Fruit fly (Drosophila melanogaster) whole organism, embryonic: ENCODE results near the gene EndoGI.

Source experiments
- Ada2b ChIP-seq: fragments of 200-800 bp; sonication (Bioruptor generic); IDR thresholded peaks from 2 replicates; pipeline ENCODE4 v1.3.6; 2022; ENCODE audit warnings: missing biosample characterization, missing genetic modification characterization
- Adf1 ChIP-seq: fragments of 200-800 bp; sonication (Bioruptor generic); IDR thresholded peaks from 2 replicates; pipeline ENCODE4 v1.3.6; 2022; ENCODE audit warnings: missing biosample characterization, missing genetic modification characterization
- Asciz ChIP-seq: fragments of 200-800 bp; sonication (Bioruptor generic); optimal IDR thresholded peaks from 2 replicates; lab custom pipeline; 2017; ENCODE audit warnings: missing biosample characterization, mild to moderate bottlenecking, missing genetic modification characterization, missing genetic modification reagents
- Atf3 ChIP-seq: fragments of 200-800 bp; sonication (Bioruptor generic); optimal IDR thresholded peaks from 3 replicates; lab custom pipeline; 2016; ENCODE audit warnings: missing biosample characterization, missing genetic modification characterization
- Bgb ChIP-seq: fragments of 200-800 bp; sonication (Bioruptor generic); IDR thresholded peaks from 2 replicates; pipeline ENCODE4 v1.3.6; 2022; ENCODE audit warnings: missing biosample characterization, missing genetic modification characterization; ENCODE audit not compliant: partially characterized antibody
- CG11504 ChIP-seq: fragments of 200-800 bp; sonication (Bioruptor generic); optimal IDR thresholded peaks from 3 replicates; lab custom pipeline; 2019; ENCODE audit warnings: missing biosample characterization, mild to moderate bottlenecking, missing genetic modification characterization, moderate library complexity
- CG14710 ChIP-seq: fragments of 200-800 bp; sonication (Bioruptor generic); optimal IDR thresholded peaks from 3 replicates; lab custom pipeline; 2019; ENCODE audit warnings: missing biosample characterization, mild to moderate bottlenecking, missing genetic modification characterization, moderate library complexity
- CG15696 ChIP-seq: fragments of 200-800 bp; sonication (Bioruptor generic); optimal IDR thresholded peaks from 2 replicates; lab custom pipeline; 2019; ENCODE audit warnings: missing biosample characterization, mild to moderate bottlenecking, missing genetic modification characterization, moderate library complexity
- CG1647 ChIP-seq: fragments of 200-800 bp; sonication (Bioruptor generic); optimal IDR thresholded peaks from 3 replicates; lab custom pipeline; 2016; ENCODE audit warnings: missing biosample characterization, missing genetic modification characterization
- CG16779 ChIP-seq: fragments of 200-800 bp; sonication (Bioruptor generic); IDR thresholded peaks from 2 replicates; pipeline ENCODE4 v1.3.6; 2022; ENCODE audit warnings: missing biosample characterization, missing genetic modification characterization
- CG17359 ChIP-seq: fragments of 200-800 bp; sonication (Bioruptor generic); optimal IDR thresholded peaks from 3 replicates; lab custom pipeline; 2018; ENCODE audit warnings: missing biosample characterization, mild to moderate bottlenecking, missing genetic modification characterization, moderate library complexity
- CG17802 ChIP-seq: fragments of 200-800 bp; sonication (Bioruptor generic); optimal IDR thresholded peaks from 2 replicates; lab custom pipeline; 2018; ENCODE audit warnings: missing biosample characterization, mild to moderate bottlenecking, missing genetic modification characterization, moderate library complexity
- CG18262 ChIP-seq: fragments of 200-800 bp; optimal IDR thresholded peaks from 3 replicates; lab custom pipeline; 2019; ENCODE audit warnings: missing biosample characterization, mild to moderate bottlenecking, missing genetic modification characterization, moderate library complexity
- CG2202 ChIP-seq: fragments of 200-800 bp; sonication (Bioruptor generic); optimal IDR thresholded peaks from 2 replicates; lab custom pipeline; 2018; ENCODE audit warnings: missing biosample characterization, mild to moderate bottlenecking, missing genetic modification characterization
- CG2712 ChIP-seq: fragments of 200-800 bp; optimal IDR thresholded peaks from 3 replicates; lab custom pipeline; 2019; ENCODE audit warnings: missing biosample characterization, mild to moderate bottlenecking, missing genetic modification characterization, moderate library complexity
- CG30431 ChIP-seq: fragments of 200-800 bp; sonication (Bioruptor generic); optimal IDR thresholded peaks from 2 replicates; lab custom pipeline; 2017; ENCODE audit warnings: missing biosample characterization, missing genetic modification characterization
- CG4707 ChIP-seq: fragments of 200-800 bp; sonication (Bioruptor generic); optimal IDR thresholded peaks from 2 replicates; lab custom pipeline; 2018; ENCODE audit warnings: missing biosample characterization, mild to moderate bottlenecking, missing genetic modification characterization, moderate library complexity
- CG4854 ChIP-seq: fragments of 200-800 bp; sonication (Bioruptor generic); optimal IDR thresholded peaks from 2 replicates; lab custom pipeline; 2016; ENCODE audit warnings: missing biosample characterization, missing genetic modification characterization, inconsistent platforms
- CG6272 ChIP-seq: fragments of 200-800 bp; sonication (Bioruptor generic); IDR thresholded peaks from 2 replicates; pipeline ENCODE4 v1.3.6; 2022; ENCODE audit warnings: missing biosample characterization, missing genetic modification characterization
- CG8281 ChIP-seq: fragments of 200-800 bp; sonication (Bioruptor generic); optimal IDR thresholded peaks from 2 replicates; lab custom pipeline; 2018; ENCODE audit warnings: missing biosample characterization, mild to moderate bottlenecking, missing genetic modification characterization, moderate library complexity
- ERR ChIP-seq: fragments of 200-800 bp; sonication (Bioruptor generic); optimal IDR thresholded peaks from 2 replicates; lab custom pipeline; 2016; ENCODE audit warnings: missing biosample characterization, missing genetic modification characterization
- Fer1 ChIP-seq: fragments of 200-800 bp; sonication (Bioruptor generic); optimal IDR thresholded peaks from 2 replicates; lab custom pipeline; 2017; ENCODE audit warnings: missing biosample characterization, mild to moderate bottlenecking, missing genetic modification characterization
- HLH54F ChIP-seq: fragments of 200-800 bp; sonication (Bioruptor generic); optimal IDR thresholded peaks from 3 replicates; lab custom pipeline; 2016; ENCODE audit warnings: missing biosample characterization, missing genetic modification characterization
- Hey ChIP-seq: fragments of 200-800 bp; sonication (Bioruptor generic); optimal IDR thresholded peaks from 3 replicates; lab custom pipeline; 2018; ENCODE audit warnings: missing biosample characterization, mild to moderate bottlenecking, missing genetic modification characterization
- Hr3 ChIP-seq: fragments of 200-800 bp; sonication (Bioruptor generic); optimal IDR thresholded peaks from 3 replicates; lab custom pipeline; 2016; ENCODE audit warnings: missing biosample characterization, missing genetic modification characterization
- Hr51 ChIP-seq, 2 experiments: fragments of 200-800 bp; sonication (Bioruptor generic); optimal IDR thresholded peaks; 2 replicates in 1 of 2; 3 replicates in 1 of 2; lab custom pipeline; 2016 to 2018; ENCODE audit warnings: missing biosample characterization in 2 of 2, missing genetic modification characterization in 2 of 2, mild to moderate bottlenecking in 1 of 2, moderate library complexity in 1 of 2
- Lhr ChIP-seq: fragments of 200-800 bp; sonication (Bioruptor generic); optimal IDR thresholded peaks from 3 replicates; lab custom pipeline; 2017; ENCODE audit warnings: mild to moderate bottlenecking, missing biosample characterization, missing genetic modification reagents, missing genetic modification characterization
- Optix ChIP-seq: fragments of 200-800 bp; sonication (Bioruptor generic); IDR thresholded peaks from 3 replicates; pipeline ENCODE4 v1.3.6; 2022; ENCODE audit warnings: missing biosample characterization, missing genetic modification characterization
- Side ChIP-seq: fragments of 200-800 bp; sonication (Bioruptor generic); optimal IDR thresholded peaks from 2 replicates; lab custom pipeline; 2016; ENCODE audit warnings: missing biosample characterization, missing genetic modification characterization
- Trl ChIP-seq, 3 experiments: fragments of >200 bp in 2 of 3; fragments of 200-800 bp in 1 of 3; sonication (Bioruptor generic) in 1 of 3; optimal IDR thresholded peaks; 2 replicates in 1 of 3; 3 replicates in 2 of 3; lab custom pipeline; 2016 to 2017; ENCODE audit warnings: missing biosample characterization in 1 of 3, missing genetic modification characterization in 1 of 3
- YL-1 ChIP-seq: fragments of 200-800 bp; sonication (Bioruptor generic); optimal IDR thresholded peaks from 3 replicates; lab custom pipeline; 2017; ENCODE audit warnings: missing biosample characterization, mild to moderate bottlenecking, missing genetic modification characterization
- ara ChIP-seq: fragments of 200-800 bp; sonication (Bioruptor generic); IDR thresholded peaks from 2 replicates; pipeline ENCODE4 v1.3.6; 2022; ENCODE audit warnings: missing biosample characterization, missing genetic modification characterization
- bab2 ChIP-seq: fragments of 200-800 bp; sonication (Bioruptor generic); optimal IDR thresholded peaks from 2 replicates; lab custom pipeline; 2016; ENCODE audit warnings: missing biosample characterization, missing genetic modification characterization
- bcd ChIP-seq: fragments of 200-800 bp; sonication (Bioruptor generic); optimal IDR thresholded peaks from 2 replicates; lab custom pipeline; 2017; ENCODE audit warnings: missing biosample characterization, mild to moderate bottlenecking, missing genetic modification characterization
- cas ChIP-seq: fragments of 200-800 bp; sonication (Bioruptor generic); IDR thresholded peaks from 2 replicates; pipeline ENCODE4 v1.3.6; 2022; ENCODE audit warnings: missing biosample characterization, missing genetic modification characterization
- cato ChIP-seq: fragments of 200-800 bp; sonication (Bioruptor generic); optimal IDR thresholded peaks from 2 replicates; lab custom pipeline; 2016; ENCODE audit warnings: missing biosample characterization, missing genetic modification characterization, borderline replicate concordance
- crc ChIP-seq: fragments of 200-800 bp; sonication (Bioruptor generic); optimal IDR thresholded peaks from 2 replicates; lab custom pipeline; 2016; ENCODE audit warnings: missing biosample characterization, missing genetic modification characterization
- dan ChIP-seq: fragments of 200-800 bp; sonication (Bioruptor generic); IDR thresholded peaks from 2 replicates; pipeline ENCODE4 v1.3.6; 2022; ENCODE audit warnings: missing biosample characterization, missing genetic modification characterization
- fd64A ChIP-seq: fragments of 200-800 bp; sonication (Bioruptor generic); optimal IDR thresholded peaks from 3 replicates; lab custom pipeline; 2018; ENCODE audit warnings: missing biosample characterization, mild to moderate bottlenecking, missing genetic modification characterization
- gcm ChIP-seq: fragments of 200-800 bp; sonication (Bioruptor generic); optimal IDR thresholded peaks from 2 replicates; lab custom pipeline; 2019; ENCODE audit warnings: missing biosample characterization, mild to moderate bottlenecking, missing genetic modification characterization, moderate library complexity
- grau ChIP-seq: fragments of 200-800 bp; optimal IDR thresholded peaks from 3 replicates; lab custom pipeline; 2019; ENCODE audit warnings: missing biosample characterization, mild to moderate bottlenecking, missing genetic modification characterization, moderate library complexity
- jing ChIP-seq: fragments of 200-800 bp; sonication (Bioruptor generic); optimal IDR thresholded peaks from 2 replicates; lab custom pipeline; 2018; ENCODE audit warnings: missing biosample characterization, mild to moderate bottlenecking, missing genetic modification characterization
- pfk ChIP-seq: fragments of 200-800 bp; sonication (Bioruptor generic); optimal IDR thresholded peaks from 2 replicates; lab custom pipeline; 2018; ENCODE audit warnings: missing biosample characterization, mild to moderate bottlenecking, missing genetic modification characterization, moderate library complexity
- pnt ChIP-seq: fragments of 200-800 bp; sonication (Bioruptor generic); optimal IDR thresholded peaks from 3 replicates; lab custom pipeline; 2016; ENCODE audit warnings: missing biosample characterization, missing genetic modification characterization
- psq ChIP-seq: fragments of 200-800 bp; sonication (Bioruptor generic); optimal IDR thresholded peaks from 2 replicates; lab custom pipeline; 2017; ENCODE audit warnings: missing biosample characterization, missing genetic modification characterization
- pum ChIP-seq: fragments of 200-800 bp; sonication (Bioruptor generic); optimal IDR thresholded peaks from 2 replicates; lab custom pipeline; 2016; ENCODE audit warnings: missing biosample characterization, missing genetic modification characterization
- sima ChIP-seq: fragments of 200-800 bp; sonication (Bioruptor generic); optimal IDR thresholded peaks from 2 replicates; lab custom pipeline; 2016; ENCODE audit warnings: missing biosample characterization, missing genetic modification characterization
- so ChIP-seq: fragments of 200-800 bp; sonication (Bioruptor generic); IDR thresholded peaks from 3 replicates; pipeline ENCODE4 v1.3.6; 2022; ENCODE audit warnings: missing biosample characterization, missing genetic modification characterization
- stc ChIP-seq: fragments of 200-800 bp; sonication (Bioruptor generic); IDR thresholded peaks from 2 replicates; pipeline ENCODE4 v1.3.6; 2022; ENCODE audit warnings: missing biosample characterization, missing genetic modification characterization

EndoGI gene

DNA sequence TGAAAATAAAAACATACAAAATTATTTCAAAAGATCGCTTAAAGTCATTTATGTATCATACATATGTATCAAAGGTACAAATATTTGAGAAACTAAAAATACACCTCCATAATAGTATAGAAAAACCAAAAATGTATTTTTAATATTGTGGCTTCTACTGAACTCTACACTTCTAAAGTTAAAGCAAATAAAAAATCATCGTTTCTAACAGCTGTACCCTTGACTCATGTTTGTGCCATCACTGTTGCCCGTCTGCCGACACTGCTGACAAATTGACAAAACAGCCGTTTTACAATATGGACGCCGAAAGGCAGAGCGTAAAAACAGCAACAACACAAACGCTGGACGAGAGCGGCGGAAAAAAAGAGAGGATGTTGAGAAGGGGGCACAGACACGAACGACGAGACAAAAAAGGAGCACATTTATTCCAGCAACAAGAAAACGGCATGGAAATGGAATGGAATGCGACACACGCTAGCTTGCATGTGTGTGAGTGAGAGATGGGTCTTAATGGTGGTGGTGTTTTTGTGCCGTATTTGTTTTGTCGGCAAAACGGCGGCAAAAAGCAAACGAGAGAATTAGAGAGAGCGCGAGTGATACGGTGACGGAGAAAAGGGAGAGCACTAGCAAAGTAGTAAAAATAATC is 29.0 kb downstream of the EndoGI start (continued):
- TF ChIP-seq Hr3 (peak; percentile 79), ERR (peak; percentile 46), Lhr (peak; percentile 25), pfk (peak; percentile 97), Hr51 (GFP tag; optimal IDR thresholded peaks at IDR 0.05; lab: Kevin White, UChicago) (peak; percentile 77 to 90), crc (peak; percentile 69), CG18262 (tag; lab: Kevin White, UChicago) (peak; percentile 91), Hey (tag; lab: Kevin White, UChicago) (peak; percentile 18), gcm (GFP tag; lab: Kevin White, UChicago) (peak; percentile 78), CG17359 (tag; lab: Kevin White, UChicago) (peak; percentile 91), cas (GFP tag; lab: Robert Waterston, UW) (no peak), ara (GFP tag; lab: Robert Waterston, UW) (no peak), CG15696 (tag; lab: Kevin White, UChicago) (peak; percentile 76), CG11504 (tag; lab: Kevin White, UChicago) (peak; percentile 87), Fer1 (GFP tag; lab: Kevin White, UChicago) (peak; percentile 86), stc (GFP tag; lab: Robert Waterston, UW) (no peak), CG30431 (GFP tag; lab: Kevin White, UChicago) (peak; percentile 55), Bgb (GFP tag; lab: Robert Waterston, UW) (no peak), so (GFP tag; lab: Robert Waterston, UW) (no peak), CG17802 (tag; lab: Kevin White, UChicago) (peak; percentile 56), CG8281 (peak; percentile 94), Optix (GFP tag; lab: Robert Waterston, UW) (no peak), CG4854 (GFP tag; lab: Kevin White, UChicago) (peak; percentile 84), Adf1 (GFP tag; lab: Robert Waterston, UW) (no peak), CG6272 (peak; percentile 72), HLH54F (GFP tag; lab: Kevin White, UChicago) (peak; percentile 86), cato (GFP tag; lab: Kevin White, UChicago) (peak; percentile 52), jing (GFP tag; lab: Kevin White, UChicago) (peak; percentile 38), CG2202 (tag; lab: Kevin White, UChicago) (peak; percentile 50), pnt (peak; percentile 72), Trl (optimal IDR thresholded peaks at IDR 0.05; lab: Kevin White, UChicago) (peak; percentile 83 to 93), Trl (GFP tag; optimal IDR thresholded peaks at IDR 0.05; lab: Kevin White, UChicago) (peak; percentile 27), grau (tag; lab: Kevin White, UChicago) (peak; percentile 88), CG1647 (GFP tag; lab: Kevin White, UChicago) (peak; percentile 51), sima (GFP tag; lab: Kevin White, UChicago) (peak; percentile 68), psq (GFP tag; lab: Kevin White, UChicago) (peak; percentile 77), Side (GFP tag; lab: Kevin White, UChicago) (peak; percentile 72), YL-1 (GFP tag; lab: Kevin White, UChicago) (no peak), Ada2b (GFP tag; lab: Robert Waterston, UW) (no peak), CG14710 (tag; lab: Kevin White, UChicago) (peak; percentile 82), fd64A (GFP tag; lab: Kevin White, UChicago) (peak; percentile 55), bcd (peak; percentile 84), CG16779 (no peak), bab2 (GFP tag; lab: Kevin White, UChicago) (peak; percentile 84), Asciz (peak; percentile 80), Atf3 (GFP tag; lab: Kevin White, UChicago) (peak; percentile 85), CG2712 (tag; lab: Kevin White, UChicago) (peak; percentile 90), pum (peak; percentile 71), CG4707 (GFP tag; lab: Kevin White, UChicago) (peak; percentile 19), dan (GFP tag; lab: Robert Waterston, UW) (no peak)
